Fruit fly (Drosophila melanogaster): Measurements from ENCODE around the gene Prp3.

The Prp3 gene

dm6 chr3L:19901486-19902255, 8.4 kb upstream of the Prp3 start:
- TF ChIP-seq CG6808 (GFP tag; optimal IDR thresholded peaks at IDR 0.05) (no peak), topi (GFP tag; optimal IDR thresholded peaks at IDR 0.05) (no peak), CG3032 (tag; optimal IDR thresholded peaks at IDR 0.05) (no peak), Eip75B (GFP tag; optimal IDR thresholded peaks at IDR 0.05) (no peak), dac (GFP tag; optimal IDR thresholded peaks at IDR 0.05) (no peak), lz (GFP tag; optimal IDR thresholded peaks at IDR 0.05) (no peak), eg (GFP tag; IDR thresholded peaks at IDR 0.05) (no peak), Hr39 (GFP tag; optimal IDR thresholded peaks at IDR 0.05) (no peak), Blimp-1 (GFP tag; optimal IDR thresholded peaks at IDR 0.05) (no peak), CG32006 (GFP tag; optimal IDR thresholded peaks at IDR 0.05) (no peak), CG4318 (GFP tag; optimal IDR thresholded peaks at IDR 0.05) (no peak), achi (GFP tag; optimal IDR thresholded peaks at IDR 0.05) (no peak), CG11902 (GFP tag; optimal IDR thresholded peaks at IDR 0.05) (no peak), OdsH (GFP tag; optimal IDR thresholded peaks at IDR 0.05) (no peak), Gug (GFP tag; IDR thresholded peaks at IDR 0.05) (no peak), salr (GFP tag; optimal IDR thresholded peaks at IDR 0.05) (no peak), Eip78C (GFP tag) (peak; percentile 36), Ets96B (tag; optimal IDR thresholded peaks at IDR 0.05) (no peak), CG6163 (GFP tag; IDR thresholded peaks at IDR 0.05) (no peak), CG34406 (GFP tag; optimal IDR thresholded peaks at IDR 0.05) (no peak), Ets21C (GFP tag; optimal IDR thresholded peaks at IDR 0.05) (no peak), Eip93F (GFP tag; optimal IDR thresholded peaks at IDR 0.05) (peak; percentile 80), vri (GFP tag; optimal IDR thresholded peaks at IDR 0.05) (peak; percentile 98)

- peak; percentile 99 for TF ChIP-seq acj6 (GFP tag; optimal IDR thresholded peaks at IDR 0.05)
- peak; percentile 99 for TF ChIP-seq CG6792 (GFP tag; optimal IDR thresholded peaks at IDR 0.05)
- peak; percentile 98 for TF ChIP-seq achi (GFP tag; optimal IDR thresholded peaks at IDR 0.05)
- peak; percentile 99 for TF ChIP-seq Sox14 (GFP tag; optimal IDR thresholded peaks at IDR 0.05)
- TF ChIP-seq eg (GFP tag; IDR thresholded peaks at IDR 0.05): peak; percentile 97
- peak; percentile 98 for TF ChIP-seq CG15336 (GFP tag; IDR thresholded peaks at IDR 0.05)
- peak; percentile 93 for TF ChIP-seq Gug (GFP tag; IDR thresholded peaks at IDR 0.05)
- peak; percentile 98 for TF ChIP-seq Ets21C (GFP tag; optimal IDR thresholded peaks at IDR 0.05)
- peak; percentile 98 for TF ChIP-seq CG6808 (GFP tag; optimal IDR thresholded peaks at IDR 0.05)
- peak; percentile 92 for TF ChIP-seq fd85E (GFP tag; optimal IDR thresholded peaks at IDR 0.05)
- peak; percentile 97 for TF ChIP-seq Eip75B (GFP tag; optimal IDR thresholded peaks at IDR 0.05)
- peak; percentile 93 for TF ChIP-seq Blimp-1 (GFP tag; optimal IDR thresholded peaks at IDR 0.05)
- TF ChIP-seq dsx (GFP tag; optimal IDR thresholded peaks at IDR 0.05; ENCODE audit: poor library complexity, severe bottlenecking): peak; percentile 99
- peak; percentile 97 for TF ChIP-seq CG6854 (GFP tag; optimal IDR thresholded peaks at IDR 0.05)
- TF ChIP-seq CG3032 (tag; optimal IDR thresholded peaks at IDR 0.05): peak; percentile 97
- TF ChIP-seq CG6163 (GFP tag; IDR thresholded peaks at IDR 0.05): peak; percentile 98
- TF ChIP-seq ss (GFP tag; optimal IDR thresholded peaks at IDR 0.05): peak; percentile 97 to 98
- peak; percentile 98 for TF ChIP-seq fd59A (GFP tag; optimal IDR thresholded peaks at IDR 0.05)
- TF ChIP-seq Eip93F (GFP tag; optimal IDR thresholded peaks at IDR 0.05): peak; percentile 98
- TF ChIP-seq dac (GFP tag; optimal IDR thresholded peaks at IDR 0.05): peak; percentile 95
- peak; percentile 98 for TF ChIP-seq CG10631 (GFP tag; optimal IDR thresholded peaks at IDR 0.05)
- TF ChIP-seq CG8119 (GFP tag; IDR thresholded peaks at IDR 0.05): peak; percentile 98
- peak; percentile 99 for TF ChIP-seq topi (GFP tag; optimal IDR thresholded peaks at IDR 0.05)
- peak; percentile 99 for TF ChIP-seq lz (GFP tag; optimal IDR thresholded peaks at IDR 0.05)
- TF ChIP-seq vri (GFP tag; optimal IDR thresholded peaks at IDR 0.05): peak; percentile 98
- peak; percentile 97 for TF ChIP-seq CG10669 (GFP tag; optimal IDR thresholded peaks at IDR 0.05)
- TF ChIP-seq OdsH (GFP tag; optimal IDR thresholded peaks at IDR 0.05): peak; percentile 99
- peak; percentile 51 for TF ChIP-seq fkh (GFP tag; optimal IDR thresholded peaks at IDR 0.05)
- TF ChIP-seq CG11294 (GFP tag; IDR thresholded peaks at IDR 0.05): peak; percentile 93
- TF ChIP-seq pdm3 (GFP tag; optimal IDR thresholded peaks at IDR 0.05): peak; percentile 99
- TF ChIP-seq salr (GFP tag; optimal IDR thresholded peaks at IDR 0.05): peak; percentile 96 to 97
- peak; percentile 98 for TF ChIP-seq CG8319 (GFP tag; optimal IDR thresholded peaks at IDR 0.05)
- peak; percentile 98 for TF ChIP-seq CG8632 (GFP tag; optimal IDR thresholded peaks at IDR 0.05)
- peak; percentile 98 for TF ChIP-seq Hr4 (GFP tag; optimal IDR thresholded peaks at IDR 0.05)
- peak; percentile 99 for TF ChIP-seq CG3919 (GFP tag; optimal IDR thresholded peaks at IDR 0.05)
- TF ChIP-seq CG6276 (GFP tag; optimal IDR thresholded peaks at IDR 0.05): peak; percentile 96
- TF ChIP-seq Hr38 (GFP tag; optimal IDR thresholded peaks at IDR 0.05): peak; percentile 68
Measured at dm6 chr3L:19902560-19903399, 7.3 kb upstream of the Prp3 start.
